Fruit fly (Drosophila melanogaster): ENCODE results near the gene Ski6.
"Not testable (repeated sequence)": the region's sequence is repeated elsewhere in the genome, so short reads cannot be mapped to it uniquely, and the experiment has no call there.

Gene Ski6

dm6 chr2L:13215640-13216129 lies 6.5 kb downstream of the Ski6 start (continued):
- peak; percentile 67 for TF ChIP-seq rib (GFP tag; IDR thresholded peaks at IDR 0.05)
- 0 out of 4 replicates have a peak, but pooled peaks have one; percentile 51 for TF ChIP-seq chinmo (GFP tag; IDR thresholded peaks at IDR 0.05; ENCODE audit: partially characterized antibody)
- peak; percentile 37 for TF ChIP-seq Nf-YC (tag; optimal IDR thresholded peaks at IDR 0.05)
- TF ChIP-seq pan, prd (optimal IDR thresholded peaks at IDR 0.05): not testable (repeated sequence)
- peak in 1 of 2 experiments; percentile 73 for TF ChIP-seq pan (GFP tag; optimal IDR thresholded peaks at IDR 0.05 in 1 of 2, IDR thresholded peaks at IDR 0.05 in 1 of 2)
- TF ChIP-seq nerfin-1 (tag; optimal IDR thresholded peaks at IDR 0.05) = peak; percentile 28
- TF ChIP-seq CG11247 (GFP tag; IDR thresholded peaks at IDR 0.05) = peak; percentile 70
- peak in 1 of 2 experiments; percentile 47 for TF ChIP-seq Hr51 (GFP tag; optimal IDR thresholded peaks at IDR 0.05)
- TF ChIP-seq so (GFP tag; IDR thresholded peaks at IDR 0.05) = peak; percentile 62; the same call in 1 of the 3 replicates
- peak; percentile 69 for TF ChIP-seq NC2β (GFP tag; optimal IDR thresholded peaks at IDR 0.05)
- peak; percentile 46; the same call in 1 of the 3 replicates for TF ChIP-seq CG3726 (GFP tag; IDR thresholded peaks at IDR 0.05)
- TF ChIP-seq Ptx1 (GFP tag; IDR thresholded peaks at IDR 0.05) = peak; percentile 43; the same call in 1 of the 2 replicates
- TF ChIP-seq ranshi (GFP tag; IDR thresholded peaks at IDR 0.05) = 0 out of 2 replicates have a peak, but pooled peaks have one; percentile 58
- TF ChIP-seq CG1603 (tag; optimal IDR thresholded peaks at IDR 0.05) = peak; percentile 46
- peak; percentile 7 for TF ChIP-seq phol (tag; optimal IDR thresholded peaks at IDR 0.05)
- peak; percentile 48 for TF ChIP-seq CG14860 (GFP tag; IDR thresholded peaks at IDR 0.05; ENCODE audit: partially characterized antibody)
- peak; percentile 55 for TF ChIP-seq eyg (GFP tag; optimal IDR thresholded peaks at IDR 0.05)
- peak; percentile 15 for TF ChIP-seq Spps (tag; optimal IDR thresholded peaks at IDR 0.05)
- TF ChIP-seq zen (tag; optimal IDR thresholded peaks at IDR 0.05) = peak; percentile 59
- peak; percentile 27 for TF ChIP-seq chn (GFP tag; optimal IDR thresholded peaks at IDR 0.05)
- peak; percentile 59 for TF ChIP-seq CG10209 (GFP tag; optimal IDR thresholded peaks at IDR 0.05)
- TF ChIP-seq nom (GFP tag; optimal IDR thresholded peaks at IDR 0.05) = peak; percentile 41
- peak; percentile 73 for TF ChIP-seq repo (GFP tag; optimal IDR thresholded peaks at IDR 0.05)
- peak; percentile 51 for TF ChIP-seq CG2875 (GFP tag; optimal IDR thresholded peaks at IDR 0.05)
- peak; percentile 58 for TF ChIP-seq Mes4 (GFP tag; optimal IDR thresholded peaks at IDR 0.05)
- 0 out of 2 replicates have a peak, but pooled peaks have one; percentile 20 for TF ChIP-seq lmd (GFP tag; IDR thresholded peaks at IDR 0.05)
- peak; percentile 61 for TF ChIP-seq Drgx (GFP tag; IDR thresholded peaks at IDR 0.05)
- TF ChIP-seq CG3838 (GFP tag; optimal IDR thresholded peaks at IDR 0.05) = peak; percentile 27
- peak; percentile 59 for TF ChIP-seq lilli (GFP tag; optimal IDR thresholded peaks at IDR 0.05)
- TF ChIP-seq CG17612 (GFP tag; IDR thresholded peaks at IDR 0.05) = peak; percentile 47; the same call in 1 of the 2 replicates
- peak; percentile 2 for TF ChIP-seq pnt (GFP tag; optimal IDR thresholded peaks at IDR 0.05)
- peak; percentile 73 for TF ChIP-seq Bgb (GFP tag; IDR thresholded peaks at IDR 0.05; ENCODE audit: partially characterized antibody)
- TF ChIP-seq prd (GFP tag; IDR thresholded peaks at IDR 0.05) = peak; percentile 67
- peak; percentile 93 for TF ChIP-seq sens (GFP tag)
- peak; percentile 30 for TF ChIP-seq CG30403 (GFP tag; optimal IDR thresholded peaks at IDR 0.05)
- TF ChIP-seq sob (GFP tag; IDR thresholded peaks at IDR 0.05) = peak; percentile 81
- TF ChIP-seq CG8944 (GFP tag; optimal IDR thresholded peaks at IDR 0.05) = peak; percentile 41
- peak; percentile 88 for TF ChIP-seq CG34376 (GFP tag; optimal IDR thresholded peaks at IDR 0.05)
- TF ChIP-seq CG4424 (GFP tag; optimal IDR thresholded peaks at IDR 0.05) = peak; percentile 35
- peak; percentile 69; the same call in 1 of the 3 replicates for TF ChIP-seq CG11456 (GFP tag; IDR thresholded peaks at IDR 0.05)
- TF ChIP-seq bcd (GFP tag; optimal IDR thresholded peaks at IDR 0.05) = peak; percentile 54
- TF ChIP-seq HLH4C (GFP tag; IDR thresholded peaks at IDR 0.05; ENCODE audit: partially characterized antibody) = peak; percentile 25; the same call in 1 of the 3 replicates
- TF ChIP-seq Asciz (GFP tag; optimal IDR thresholded peaks at IDR 0.05) = peak; percentile 39
- TF ChIP-seq mld (GFP tag; IDR thresholded peaks at IDR 0.05; ENCODE audit: partially characterized antibody) = peak; percentile 69; the same call in 2 of the 3 replicates
- TF ChIP-seq CG16779 (GFP tag; IDR thresholded peaks at IDR 0.05) = peak; percentile 51; the same call in 1 of the 2 replicates
- TF ChIP-seq Sox102F (GFP tag; optimal IDR thresholded peaks at IDR 0.05) = peak; percentile 38
- TF ChIP-seq stc (GFP tag; IDR thresholded peaks at IDR 0.05) = peak; percentile 50; the same call in 1 of the 2 replicates
- peak; percentile 46; the same call in 1 of the 2 replicates for TF ChIP-seq seq (GFP tag; IDR thresholded peaks at IDR 0.05)

Measured in whole organism, embryonic.